Fruit fly (Drosophila melanogaster) whole organism, adult: ENCODE results near the gene CG15449.
A peak's percentile ranks its signal among the peaks of the same experiment; 100 is the strongest.

Experiments used
- CG12768 ChIP-seq: fragments of 200-800 bp; sonication (Bioruptor generic); optimal IDR thresholded peaks from 2 replicates; lab custom pipeline; 2017; ENCODE audit warnings: missing biosample characterization, missing genetic modification characterization, mild to moderate bottlenecking, moderate library complexity, missing genetic modification reagents
- CG5204 ChIP-seq: fragments of 200-800 bp; sonication (Bioruptor generic); optimal IDR thresholded peaks from 2 replicates; lab custom pipeline; 2016; ENCODE audit warnings: missing biosample characterization, missing genetic modification characterization
- CG7045 ChIP-seq: fragments of 200-800 bp; sonication (Bioruptor generic); optimal IDR thresholded peaks from 2 replicates; lab custom pipeline; 2017; ENCODE audit warnings: missing biosample characterization, mild to moderate bottlenecking, missing genetic modification characterization
- Crg-1 ChIP-seq: fragments of 200-800 bp; sonication (Bioruptor generic); optimal IDR thresholded peaks from 2 replicates; lab custom pipeline; 2016; ENCODE audit warnings: missing biosample characterization, missing genetic modification characterization
- Hr96 ChIP-seq: fragments of 200-800 bp; sonication (Bioruptor generic); optimal IDR thresholded peaks from 2 replicates; lab custom pipeline; 2016; ENCODE audit warnings: missing biosample characterization, missing genetic modification characterization
- Mnt ChIP-seq: fragments of 200-800 bp; sonication (Bioruptor generic); optimal IDR thresholded peaks from 2 replicates; lab custom pipeline; 2016; ENCODE audit warnings: missing biosample characterization, mild to moderate bottlenecking, missing genetic modification characterization
- bab1 ChIP-seq: fragments of 200-800 bp; sonication (Bioruptor generic); optimal IDR thresholded peaks from 3 replicates; lab custom pipeline; 2019; ENCODE audit warnings: missing biosample characterization, mild to moderate bottlenecking, missing genetic modification characterization, moderate library complexity
- kay ChIP-seq: fragments of 200-800 bp; sonication (Bioruptor generic); peaks from one replicate; lab custom pipeline; 2016; ENCODE audit warnings: missing biosample characterization, missing genetic modification characterization, borderline replicate concordance
- ovo ChIP-seq: fragments of 200-800 bp; sonication (Bioruptor generic); optimal IDR thresholded peaks from 2 replicates; lab custom pipeline; 2016; ENCODE audit warnings: missing biosample characterization, missing genetic modification characterization

dm6 chrX:21053849-21054581 is 13.6 kb upstream of the CG15449 start, which contains the start of the genes Stt3A and bves:
- peak; percentile 94 for TF ChIP-seq CG12768 (GFP tag; lab: Kevin White, UChicago)
- peak; percentile 89 for TF ChIP-seq CG7045 (GFP tag; lab: Kevin White, UChicago)
- TF ChIP-seq CG5204, result peak; percentile 92
- TF ChIP-seq Mnt (GFP tag; lab: Kevin White, UChicago), result peak; percentile 96
- TF ChIP-seq kay (GFP tag; lab: Kevin White, UChicago), result peak; percentile 83
- peak; percentile 95 for TF ChIP-seq Crg-1 (GFP tag; lab: Kevin White, UChicago)
- TF ChIP-seq bab1, result peak; percentile 99
- TF ChIP-seq Hr96 (GFP tag; lab: Kevin White, UChicago), result peak; percentile 98
- peak; percentile 83 for TF ChIP-seq ovo (GFP tag; lab: Kevin White, UChicago)
